Fruit fly (Drosophila melanogaster) whole organism, wandering third instar larva: ENCODE measurements around the gene Cdc42.
A peak's percentile ranks its signal among the peaks of the same experiment; 100 is the strongest.

Experiments used
- Abd-B ChIP-seq: fragments of >200 bp; optimal IDR thresholded peaks from 2 replicates; lab custom pipeline; 2017; ENCODE audit warnings: missing biosample characterization, missing genetic modification characterization
- CG32264 ChIP-seq: fragments of 200-800 bp; sonication (Bioruptor generic); optimal IDR thresholded peaks from 2 replicates; lab custom pipeline; 2016; ENCODE audit warnings: missing biosample characterization, missing genetic modification characterization
- CG9705 ChIP-seq: fragments of 200-800 bp; sonication (Bioruptor generic); optimal IDR thresholded peaks from 2 replicates; lab custom pipeline; 2018; ENCODE audit warnings: missing biosample characterization, mild to moderate bottlenecking, missing genetic modification characterization
- CrebA ChIP-seq: fragments of 200-800 bp; sonication (Bioruptor generic); optimal IDR thresholded peaks from 2 replicates; lab custom pipeline; 2016; ENCODE audit warnings: missing biosample characterization, mild to moderate bottlenecking, missing genetic modification characterization, borderline replicate concordance
- Dfd ChIP-seq: fragments of >200 bp; optimal IDR thresholded peaks from 2 replicates; lab custom pipeline; 2017; ENCODE audit warnings: missing biosample characterization, missing genetic modification characterization
- Dif ChIP-seq: fragments of 200-275, 200-300 bp; sonication (Bioruptor generic); optimal IDR thresholded peaks from 2 replicates; lab custom pipeline; 2018; ENCODE audit warnings: missing biosample characterization, missing genetic modification characterization; ENCODE audit not compliant: partially characterized antibody
- GATAd ChIP-seq: sonication (Bioruptor generic); optimal IDR thresholded peaks from 2 replicates; lab custom pipeline; 2016; ENCODE audit warnings: missing biosample characterization, missing genetic modification characterization
- HLH106 ChIP-seq: fragments of 200-800 bp; optimal IDR thresholded peaks from 3 replicates; lab custom pipeline; 2019; ENCODE audit warnings: missing biosample characterization, mild to moderate bottlenecking, missing genetic modification characterization, moderate library complexity
- Hnf4 ChIP-seq: fragments of 200-800 bp; sonication (Bioruptor generic); optimal IDR thresholded peaks from 2 replicates; lab custom pipeline; 2016; ENCODE audit warnings: missing biosample characterization, mild to moderate bottlenecking, missing genetic modification characterization
- Hr78 ChIP-seq: fragments of >200 bp; optimal IDR thresholded peaks from 2 replicates; lab custom pipeline; 2017; ENCODE audit warnings: missing biosample characterization, missing genetic modification characterization
- Hr83 ChIP-seq: fragments of 200-300 bp; sonication (Bioruptor generic); optimal IDR thresholded peaks from 2 replicates; lab custom pipeline; 2016; ENCODE audit warnings: missing biosample characterization, mild to moderate bottlenecking, missing genetic modification characterization, moderate library complexity; ENCODE audit not compliant: poor library complexity, severe bottlenecking
- Jra ChIP-seq: sonication (Bioruptor generic); optimal IDR thresholded peaks from 2 replicates; lab custom pipeline; 2016; ENCODE audit warnings: missing biosample characterization, missing genetic modification characterization
- Mio ChIP-seq: sonication (Bioruptor generic); optimal IDR thresholded peaks from 2 replicates; lab custom pipeline; 2016; ENCODE audit warnings: missing biosample characterization, missing genetic modification characterization
- Myc ChIP-seq: fragments of >200 bp; optimal IDR thresholded peaks from 2 replicates; lab custom pipeline; 2017
- N ChIP-seq: fragments of >200 bp; optimal IDR thresholded peaks from 2 replicates; lab custom pipeline; 2018; ENCODE audit warnings: missing biosample characterization, missing external identifiers, missing genetic modification characterization
- OdsH ChIP-seq: fragments of 200-800 bp; sonication (Bioruptor generic); optimal IDR thresholded peaks from 2 replicates; lab custom pipeline; 2016; ENCODE audit warnings: missing biosample characterization, mild to moderate bottlenecking, missing genetic modification characterization
- Rel ChIP-seq, 2 experiments: fragments of 200-800 bp; sonication (Bioruptor generic) in 1 of 2; optimal IDR thresholded peaks; 2 replicates in 1 of 2; 3 replicates in 1 of 2; lab custom pipeline; 2016 to 2019; ENCODE audit warnings: mild to moderate bottlenecking in 2 of 2, missing biosample characterization in 2 of 2, missing genetic modification characterization in 2 of 2, moderate library complexity in 1 of 2
- Sp1 ChIP-seq: fragments of 200-800 bp; sonication (Bioruptor generic); optimal IDR thresholded peaks from 3 replicates; lab custom pipeline; 2019; ENCODE audit warnings: missing biosample characterization, mild to moderate bottlenecking, missing genetic modification characterization, moderate library complexity
- Vsx2 ChIP-seq: fragments of 200-300, 225-300 bp; sonication (Bioruptor generic); optimal IDR thresholded peaks from 2 replicates; lab custom pipeline; 2018; ENCODE audit warnings: missing biosample characterization, missing genetic modification characterization; ENCODE audit not compliant: partially characterized antibody
- br ChIP-seq: fragments of 200-800 bp; sonication (Bioruptor generic); optimal IDR thresholded peaks from 2 replicates; lab custom pipeline; 2016; ENCODE audit warnings: missing biosample characterization, missing genetic modification characterization
- brk ChIP-seq: fragments of 200-800 bp; sonication (Bioruptor generic); optimal IDR thresholded peaks from 2 replicates; lab custom pipeline; 2016; ENCODE audit warnings: missing biosample characterization, mild to moderate bottlenecking, missing genetic modification characterization
- dl ChIP-seq, 2 experiments: fragments of 175-275, 200-275 bp in 1 of 2; fragments of 200-275 bp in 1 of 2; sonication (Bioruptor generic); optimal IDR thresholded peaks; lab custom pipeline; 2018; ENCODE audit warnings: mild to moderate bottlenecking in 2 of 2, missing biosample characterization in 2 of 2, missing genetic modification characterization in 2 of 2, moderate library complexity in 2 of 2; ENCODE audit not compliant: partially characterized antibody in 2 of 2, insufficient read depth in 1 of 2
- dmrt93B ChIP-seq: fragments of 200-800 bp; sonication (Bioruptor generic); optimal IDR thresholded peaks from 2 replicates; lab custom pipeline; 2018; ENCODE audit warnings: missing biosample characterization, mild to moderate bottlenecking, missing genetic modification characterization
- dsf ChIP-seq: sonication (Bioruptor generic); optimal IDR thresholded peaks from 2 replicates; lab custom pipeline; 2016; ENCODE audit warnings: missing biosample characterization, missing genetic modification characterization, borderline replicate concordance
- ey ChIP-seq: fragments of 200-800 bp; sonication (Bioruptor generic); optimal IDR thresholded peaks from 2 replicates; lab custom pipeline; 2016; ENCODE audit warnings: missing biosample characterization, missing genetic modification characterization
- foxo ChIP-seq, 2 experiments: fragments of 200-800 bp; sonication (Bioruptor generic); optimal IDR thresholded peaks; 2 replicates in 1 of 2; 3 replicates in 1 of 2; lab custom pipeline; 2016 to 2017; ENCODE audit warnings: missing biosample characterization in 2 of 2, missing genetic modification characterization in 2 of 2
- fru ChIP-seq: fragments of 200-800 bp; sonication (Bioruptor generic); optimal IDR thresholded peaks from 3 replicates; lab custom pipeline; 2016; ENCODE audit warnings: missing biosample characterization, mild to moderate bottlenecking, missing genetic modification characterization
- h ChIP-seq: fragments of 200-800 bp; sonication (Bioruptor generic); optimal IDR thresholded peaks from 3 replicates; lab custom pipeline; 2016; ENCODE audit warnings: missing biosample characterization, mild to moderate bottlenecking, missing genetic modification characterization
- jim ChIP-seq: fragments of 175-275, 200-325 bp; sonication (Bioruptor generic); optimal IDR thresholded peaks from 2 replicates; lab custom pipeline; 2016; ENCODE audit warnings: missing biosample characterization, mild to moderate bottlenecking, missing genetic modification characterization
- lola ChIP-seq: fragments of >200 bp; optimal IDR thresholded peaks from 2 replicates; lab custom pipeline; 2017; ENCODE audit warnings: missing biosample characterization, missing genetic modification characterization
- pan ChIP-seq: fragments of >200 bp; optimal IDR thresholded peaks from 2 replicates; lab custom pipeline; 2017
- psq ChIP-seq: fragments of 200-800 bp; sonication (Bioruptor generic); optimal IDR thresholded peaks from 3 replicates; lab custom pipeline; 2017; ENCODE audit warnings: missing biosample characterization, mild to moderate bottlenecking, missing genetic modification characterization, moderate library complexity
- rgr ChIP-seq: fragments of 200-800 bp; sonication (Bioruptor generic); optimal IDR thresholded peaks from 3 replicates; lab custom pipeline; 2016; ENCODE audit warnings: missing biosample characterization, mild to moderate bottlenecking, missing genetic modification characterization
- sage ChIP-seq: fragments of 200-800 bp; sonication (Bioruptor generic); optimal IDR thresholded peaks from 2 replicates; lab custom pipeline; 2016; ENCODE audit warnings: missing biosample characterization, mild to moderate bottlenecking, missing genetic modification characterization
- sv ChIP-seq: fragments of 200-800 bp; sonication (Bioruptor generic); optimal IDR thresholded peaks from 3 replicates; lab custom pipeline; 2016; ENCODE audit warnings: missing biosample characterization, missing genetic modification characterization
- tai ChIP-seq: sonication (Bioruptor generic); optimal IDR thresholded peaks from 2 replicates; lab custom pipeline; 2016; ENCODE audit warnings: missing biosample characterization, missing genetic modification characterization
- usp ChIP-seq: fragments of >200 bp; optimal IDR thresholded peaks from 2 replicates; lab custom pipeline; 2017; ENCODE audit warnings: missing biosample characterization, missing genetic modification characterization
- woc ChIP-seq: sonication (Bioruptor generic); optimal IDR thresholded peaks from 2 replicates; lab custom pipeline; 2016; ENCODE audit warnings: missing biosample characterization, mild to moderate bottlenecking, missing genetic modification characterization

Cdc42 gene

dm6 chrX:19667444-19668104 lies 29.3 kb upstream of the Cdc42 start:
- TF ChIP-seq Vsx2 (GFP tag; lab: Kevin White, UChicago) (peak; percentile 41), dmrt93B (GFP tag; lab: Kevin White, UChicago) (no peak)

- TF ChIP-seq sage (GFP tag; lab: Kevin White, UChicago) = peak; percentile 98
- peak; percentile 94 for TF ChIP-seq sv (GFP tag; lab: Kevin White, UChicago)
- peak; percentile 100 for TF ChIP-seq rgr (GFP tag; lab: Kevin White, UChicago)
- TF ChIP-seq GATAd (GFP tag; lab: Kevin White, UChicago) = peak; percentile 97
- peak; percentile 100 for TF ChIP-seq woc (GFP tag; lab: Kevin White, UChicago)
- TF ChIP-seq dsf (GFP tag; lab: Kevin White, UChicago) = peak; percentile 97
- TF ChIP-seq Dif (GFP tag; lab: Kevin White, UChicago) = no peak
- TF ChIP-seq Hnf4 (GFP tag; lab: Kevin White, UChicago) = peak; percentile 100
- no peak for TF ChIP-seq dl (GFP tag; optimal IDR thresholded peaks at IDR 0.05; lab: Kevin White, UChicago; ENCODE audit: insufficient read depth in 1 of 2, partially characterized antibody in 2 of 2)
- TF ChIP-seq pan (lab: Kevin White, UChicago) = no peak
- TF ChIP-seq Rel (GFP tag; optimal IDR thresholded peaks at IDR 0.05; lab: Kevin White, UChicago) = peak; percentile 98
- peak; percentile 96 for TF ChIP-seq Rel (tag; optimal IDR thresholded peaks at IDR 0.05; lab: Kevin White, UChicago)
- TF ChIP-seq ey (GFP tag; lab: Kevin White, UChicago) = peak; percentile 100
- no peak for TF ChIP-seq Myc
- TF ChIP-seq h (GFP tag; lab: Kevin White, UChicago) = peak; percentile 100
- TF ChIP-seq Hr78 (GFP tag; lab: Kevin White, UChicago) = no peak
- peak; percentile 98 for TF ChIP-seq Hr83 (GFP tag; lab: Kevin White, UChicago)
- TF ChIP-seq Jra = peak; percentile 100
- TF ChIP-seq usp (GFP tag; lab: Kevin White, UChicago) = no peak
- no peak for TF ChIP-seq Dfd
- no peak for TF ChIP-seq tai (GFP tag; lab: Kevin White, UChicago)
- peak; percentile 99 for TF ChIP-seq OdsH (GFP tag; lab: Kevin White, UChicago)
- TF ChIP-seq psq (GFP tag; lab: Kevin White, UChicago) = peak; percentile 99
- no peak for TF ChIP-seq Vsx2 (GFP tag; lab: Kevin White, UChicago)
- peak; percentile 100 for TF ChIP-seq br (GFP tag; lab: Kevin White, UChicago)
- peak; percentile 94 for TF ChIP-seq jim (GFP tag; lab: Kevin White, UChicago)
- TF ChIP-seq dmrt93B (GFP tag; lab: Kevin White, UChicago) = peak; percentile 98
- TF ChIP-seq foxo (GFP tag; optimal IDR thresholded peaks at IDR 0.05; lab: Kevin White, UChicago) = peak; percentile 98 to 100
- TF ChIP-seq CG32264 (GFP tag; lab: Kevin White, UChicago) = peak; percentile 99
- TF ChIP-seq CG9705 (GFP tag; lab: Kevin White, UChicago) = peak; percentile 99
- no peak for TF ChIP-seq Abd-B (GFP tag; lab: Kevin White, UChicago)
- no peak for TF ChIP-seq N (GFP tag; lab: Kevin White, UChicago)
- TF ChIP-seq Sp1 (GFP tag; lab: Kevin White, UChicago) = peak; percentile 99
- no peak for TF ChIP-seq brk (GFP tag; lab: Kevin White, UChicago)
- TF ChIP-seq lola (GFP tag; lab: Kevin White, UChicago) = no peak
- TF ChIP-seq HLH106 = peak; percentile 99
- TF ChIP-seq CrebA = no peak
- TF ChIP-seq Mio (GFP tag; lab: Kevin White, UChicago) = peak; percentile 95
- peak; percentile 100 for TF ChIP-seq fru (GFP tag; lab: Kevin White, UChicago)
Measured at dm6 chrX:19668405-19668804, 28.5 kb upstream of the Cdc42 start.
